Worm (Caenorhabditis elegans): ENCODE data around the gene ifd-2.
A peak's percentile ranks its signal among the peaks of the same experiment; 100 is the strongest.

Gene ifd-2

DNA sequence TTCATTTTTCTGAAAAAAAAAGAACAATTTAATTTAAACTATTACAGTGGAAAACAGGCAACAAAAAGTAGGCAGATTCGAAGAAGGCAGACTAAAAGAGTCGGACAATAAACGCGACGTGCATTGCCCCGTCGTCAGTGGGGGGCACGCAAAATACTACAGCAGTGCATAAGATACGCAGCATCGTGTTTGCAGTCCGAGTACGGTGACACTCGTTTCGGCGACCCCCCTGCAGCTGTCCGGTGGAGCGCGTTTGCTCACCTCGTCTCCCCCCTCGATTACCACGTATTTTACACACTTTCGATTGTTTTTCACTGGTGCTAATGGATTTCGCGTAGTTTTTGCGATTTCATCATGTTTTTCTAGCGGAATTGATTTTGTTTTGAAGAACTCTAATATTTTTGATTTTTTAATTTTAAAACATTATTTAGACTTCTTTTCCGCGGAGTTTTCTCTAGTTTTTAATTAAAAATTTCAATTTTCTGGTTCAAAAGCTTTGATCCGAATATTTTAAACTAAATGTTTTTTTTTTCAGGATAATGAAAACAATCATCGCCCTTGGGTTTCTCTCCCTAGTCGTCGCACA is 47.6 kb downstream of the ifd-2 start, which contains the start of the genes trap-2 and ile-2 (continued):
- no peak for TF ChIP-seq Y79H2A.3 (GFP tag; conservative IDR thresholded peaks at IDR 0.05)
- no peak for TF ChIP-seq F10E7.11 (tag; optimal IDR thresholded peaks at IDR 0.05)
- no peak for TF ChIP-seq bed-2 (GFP tag; IDR thresholded peaks at IDR 0.05)
- no peak for TF ChIP-seq rpc-1 (optimal IDR thresholded peaks at IDR 0.05)
- TF ChIP-seq rpc-1 (tag; optimal IDR thresholded peaks at IDR 0.05) = no peak
- TF ChIP-seq snpc-4 (GFP tag; optimal IDR thresholded peaks at IDR 0.05) = no peak
- peak; percentile 63 to 83 (median 80) for TF ChIP-seq snpc-4 (tag; optimal IDR thresholded peaks at IDR 0.05)
- TF ChIP-seq dpff-1 (tag; optimal IDR thresholded peaks at IDR 0.05) = no peak
- TF ChIP-seq Y67H2A.10 (GFP tag; conservative IDR thresholded peaks at IDR 0.05) = no peak
- TF ChIP-seq ceh-79 (tag; optimal IDR thresholded peaks at IDR 0.05) = no peak
- TF ChIP-seq nhr-120 (GFP tag; IDR thresholded peaks at IDR 0.05) = 0 out of 2 replicates have a peak, but pooled peaks have one; percentile 17
- no peak for TF ChIP-seq zim-3 (tag; optimal IDR thresholded peaks at IDR 0.05)
- peak; percentile 72 for TF ChIP-seq ZK185.1 (tag; optimal IDR thresholded peaks at IDR 0.05; ENCODE audit: poor library complexity, severe bottlenecking)
- no peak for TF ChIP-seq hsf-1 (GFP tag; IDR thresholded peaks at IDR 0.05)
- no peak for TF ChIP-seq tbx-9 (tag; optimal IDR thresholded peaks at IDR 0.05; ENCODE audit: borderline replicate concordance)
- TF ChIP-seq ekl-4 (GFP tag; IDR thresholded peaks at IDR 0.05) = peak; percentile 39; the same call in 1 of the 2 replicates
- TF ChIP-seq F39B2.1 (GFP tag; IDR thresholded peaks at IDR 0.05) = no peak
- peak; percentile 96 for TF ChIP-seq dox-1 (GFP tag; IDR thresholded peaks at IDR 0.05)
- peak; percentile 68 for TF ChIP-seq gei-17 (GFP tag; optimal IDR thresholded peaks at IDR 0.05)
- no peak for TF ChIP-seq lsy-27 (tag; optimal IDR thresholded peaks at IDR 0.05; ENCODE audit: borderline replicate concordance, insufficient read depth)
- TF ChIP-seq ceh-100 (GFP tag; IDR thresholded peaks at IDR 0.05) = peak; percentile 32; the same call in 1 of the 2 replicates
- peak; percentile 100 for TF ChIP-seq nhr-80 (tag; optimal IDR thresholded peaks at IDR 0.05)
- TF ChIP-seq F23B12.7 (tag; optimal IDR thresholded peaks at IDR 0.05; ENCODE audit: insufficient read depth) = peak; percentile 37
- no peak for TF ChIP-seq ceh-91 (GFP tag; IDR thresholded peaks at IDR 0.05)
- TF ChIP-seq nhr-179 (tag; optimal IDR thresholded peaks at IDR 0.05) = no peak
- TF ChIP-seq ztf-3 (GFP tag; optimal IDR thresholded peaks at IDR 0.05) = no peak
- peak; percentile 60; the same call in 1 of the 2 replicates for TF ChIP-seq hmg-20 (GFP tag; IDR thresholded peaks at IDR 0.05)
- TF ChIP-seq akir-1 (GFP tag; optimal IDR thresholded peaks at IDR 0.05) = no peak
- peak; percentile 90 for TF ChIP-seq Y53G8AR.9 (GFP tag; conservative IDR thresholded peaks at IDR 0.05)
- peak; percentile 8 for TF ChIP-seq B0035.1 (tag; optimal IDR thresholded peaks at IDR 0.05)
- TF ChIP-seq Y53F4B.3 (GFP tag; IDR thresholded peaks at IDR 0.05) = no peak
- peak; percentile 68 for TF ChIP-seq hmg-1.2 (GFP tag; IDR thresholded peaks at IDR 0.05)
- no peak for TF ChIP-seq B0019.2 (GFP tag; conservative IDR thresholded peaks at IDR 0.05)
- peak; percentile 73 for TF ChIP-seq lin-54 (GFP tag; optimal IDR thresholded peaks at IDR 0.05)
- TF ChIP-seq let-526 (GFP tag; IDR thresholded peaks at IDR 0.05) = no peak
- peak; percentile 88 for TF ChIP-seq B0336.3 (GFP tag; IDR thresholded peaks at IDR 0.05)

Measured in whole organism, young adult.